Worm (Caenorhabditis elegans): ENCODE data around the gene srw-7.

ce11 chrV:3788538-3788937 lies 17.5 kb upstream of the srw-7 start:
- TF ChIP-seq madf-2 (tag; optimal IDR thresholded peaks at IDR 0.05) (no peak), hlh-6 (tag; optimal IDR thresholded peaks at IDR 0.05) (no peak), unc-3 (GFP tag; conservative IDR thresholded peaks at IDR 0.05) (no peak), unc-3 (tag; optimal IDR thresholded peaks at IDR 0.05) (no peak)
